Worm (Caenorhabditis elegans) whole organism, L1 larva: ENCODE data around the gene sri-29.

Source experiments
- jun-1 ChIP-seq: fragments of 150-350 bp; optimal IDR thresholded peaks from 2 replicates; lab custom pipeline; 2014; ENCODE audit warnings: missing biosample characterization, missing genetic modification reagents, missing genetic modification characterization
- mdl-1 ChIP-seq, 2 experiments: fragments of 150-350 bp; optimal IDR thresholded peaks; 2 replicates each; lab custom pipeline; 2014 to 2017; ENCODE audit warnings: missing biosample characterization in 2 of 2, missing genetic modification characterization in 2 of 2, inconsistent platforms in 1 of 2
- nhr-11 ChIP-seq: fragments of 150-350 bp; optimal IDR thresholded peaks from 2 replicates; lab custom pipeline; 2014; ENCODE audit warnings: missing biosample characterization, missing genetic modification characterization
- snu-23 ChIP-seq: sonication (generic microtip); optimal IDR thresholded peaks from 2 replicates; lab custom pipeline; 2016; ENCODE audit warnings: missing genetic modification characterization, missing compliant biosample characterization
- unc-62 ChIP-seq: fragments of 150-350 bp; optimal IDR thresholded peaks from 2 replicates; lab custom pipeline; 2014; ENCODE audit warnings: missing biosample characterization, missing genetic modification reagents, missing genetic modification characterization

- no peak for TF ChIP-seq jun-1 (tag; lab: Kevin White, UChicago)
- TF ChIP-seq unc-62 (GFP tag; lab: Kevin White, UChicago), result no peak
- TF ChIP-seq snu-23 (GFP tag; lab: Kevin White, UChicago), result no peak
- no peak for TF ChIP-seq nhr-11 (tag; lab: Kevin White, UChicago)
- TF ChIP-seq mdl-1 (tag; optimal IDR thresholded peaks at IDR 0.05; lab: Kevin White, UChicago), result no peak
These were observed 4.9 kb downstream of the sri-29 start for ce11 chrII:3048989-3049388.
